Fruit fly (Drosophila melanogaster) whole organism, embryonic: ENCODE measurements around the gene CG8892.

ENCODE experiments used
- Abd-B ChIP-seq: fragments of 200-800 bp; sonication (Bioruptor generic); optimal IDR thresholded peaks from 2 replicates; lab custom pipeline; 2018; ENCODE audit warnings: missing biosample characterization, mild to moderate bottlenecking, missing genetic modification characterization, moderate library complexity
- Bdp1 ChIP-seq: fragments of 200-800 bp; sonication (Bioruptor generic); optimal IDR thresholded peaks from 3 replicates; lab custom pipeline; 2016; ENCODE audit warnings: missing biosample characterization, missing genetic modification characterization
- Bteb2 ChIP-seq: fragments of 200-800 bp; sonication (Bioruptor generic); optimal IDR thresholded peaks from 2 replicates; lab custom pipeline; 2016; ENCODE audit warnings: missing biosample characterization, missing genetic modification characterization
- CG10431 ChIP-seq: fragments of 200-800 bp; sonication (Bioruptor generic); optimal IDR thresholded peaks from 3 replicates; lab custom pipeline; 2018; ENCODE audit warnings: missing biosample characterization, mild to moderate bottlenecking, missing genetic modification characterization
- CG10979 ChIP-seq: fragments of 200-800 bp; sonication (Bioruptor generic); optimal IDR thresholded peaks from 2 replicates; lab custom pipeline; 2018; ENCODE audit warnings: missing biosample characterization, mild to moderate bottlenecking, missing genetic modification characterization, moderate library complexity
- CG11085 ChIP-seq: fragments of 200-800 bp; sonication (Bioruptor generic); IDR thresholded peaks from 2 replicates; pipeline ENCODE4 v1.3.6; 2022; ENCODE audit warnings: missing biosample characterization, missing genetic modification characterization
- CG12071 ChIP-seq: fragments of 200-800 bp; sonication (Bioruptor generic); optimal IDR thresholded peaks from 3 replicates; lab custom pipeline; 2018; ENCODE audit warnings: missing biosample characterization, mild to moderate bottlenecking, missing genetic modification characterization
- CG12104 ChIP-seq: fragments of 200-800 bp; sonication (Bioruptor generic); optimal IDR thresholded peaks from 3 replicates; lab custom pipeline; 2016; ENCODE audit warnings: missing biosample characterization, missing genetic modification characterization
- CG12744 ChIP-seq: fragments of 200-800 bp; sonication (Bioruptor generic); optimal IDR thresholded peaks from 2 replicates; lab custom pipeline; 2016; ENCODE audit warnings: missing biosample characterization, missing genetic modification characterization
- CG14050 ChIP-seq: fragments of 200-800 bp; sonication (Bioruptor generic); IDR thresholded peaks from 3 replicates; pipeline ENCODE4 v1.3.6; 2022; ENCODE audit warnings: missing biosample characterization, missing genetic modification characterization
- CG15696 ChIP-seq: fragments of 200-800 bp; sonication (Bioruptor generic); optimal IDR thresholded peaks from 2 replicates; lab custom pipeline; 2019; ENCODE audit warnings: missing biosample characterization, mild to moderate bottlenecking, missing genetic modification characterization, moderate library complexity
- CG16813 ChIP-seq: fragments of 200-800 bp; sonication (Bioruptor generic); IDR thresholded peaks from 3 replicates; pipeline ENCODE4 v1.3.6; 2022; ENCODE audit warnings: missing biosample characterization, missing genetic modification characterization; ENCODE audit not compliant: partially characterized antibody
- CG17829 ChIP-seq: fragments of 200-800 bp; optimal IDR thresholded peaks from 2 replicates; lab custom pipeline; 2019; ENCODE audit warnings: missing biosample characterization, mild to moderate bottlenecking, missing genetic modification characterization, moderate library complexity
- CG1792 ChIP-seq: fragments of 200-800 bp; sonication (Bioruptor generic); optimal IDR thresholded peaks from 2 replicates; lab custom pipeline; 2016; ENCODE audit warnings: missing biosample characterization, missing genetic modification characterization
- CG18011 ChIP-seq: fragments of 200-800 bp; sonication (Bioruptor generic); optimal IDR thresholded peaks from 2 replicates; lab custom pipeline; 2017; ENCODE audit warnings: missing biosample characterization, missing genetic modification characterization, mild to moderate bottlenecking, moderate library complexity, missing genotype
- CG18619 ChIP-seq: fragments of 200-800 bp; sonication (Bioruptor generic); optimal IDR thresholded peaks from 3 replicates; lab custom pipeline; 2017; ENCODE audit warnings: missing biosample characterization, mild to moderate bottlenecking, missing genetic modification characterization
- CG2712 ChIP-seq: fragments of 200-800 bp; optimal IDR thresholded peaks from 3 replicates; lab custom pipeline; 2019; ENCODE audit warnings: missing biosample characterization, mild to moderate bottlenecking, missing genetic modification characterization, moderate library complexity
- CG3163 ChIP-seq: fragments of 200-800 bp; sonication (Bioruptor generic); optimal IDR thresholded peaks from 3 replicates; lab custom pipeline; 2016; ENCODE audit warnings: missing biosample characterization, missing genetic modification characterization
- CG33557 ChIP-seq: fragments of 200-800 bp; sonication (Bioruptor generic); optimal IDR thresholded peaks from 2 replicates; lab custom pipeline; 2019; ENCODE audit warnings: missing biosample characterization, mild to moderate bottlenecking, missing genetic modification characterization, moderate library complexity
- CG4404 ChIP-seq: fragments of 200-800 bp; sonication (Bioruptor generic); IDR thresholded peaks from 2 replicates; pipeline ENCODE4 v1.3.6; 2022; ENCODE audit warnings: missing biosample characterization, missing genetic modification characterization
- CG6254 ChIP-seq: fragments of 200-800 bp; sonication (Bioruptor generic); optimal IDR thresholded peaks from 3 replicates; lab custom pipeline; 2017; ENCODE audit warnings: mild to moderate bottlenecking, missing biosample characterization, missing genetic modification reagents, missing genetic modification characterization
- CG6654 ChIP-seq: fragments of 200-800 bp; sonication (Bioruptor generic); optimal IDR thresholded peaks from 2 replicates; lab custom pipeline; 2017; ENCODE audit warnings: missing biosample characterization, mild to moderate bottlenecking, missing genetic modification characterization
- CG6813 ChIP-seq: fragments of 200-800 bp; sonication (Bioruptor generic); optimal IDR thresholded peaks from 2 replicates; lab custom pipeline; 2017; ENCODE audit warnings: missing biosample characterization, missing genetic modification characterization, mild to moderate bottlenecking, moderate library complexity, missing genetic modification reagents
- CG7786 ChIP-seq: fragments of 200-800 bp; sonication (Bioruptor generic); optimal IDR thresholded peaks from 2 replicates; lab custom pipeline; 2016; ENCODE audit warnings: missing biosample characterization, missing genetic modification characterization
- CG8281 ChIP-seq: fragments of 200-800 bp; sonication (Bioruptor generic); optimal IDR thresholded peaks from 2 replicates; lab custom pipeline; 2018; ENCODE audit warnings: missing biosample characterization, mild to moderate bottlenecking, missing genetic modification characterization, moderate library complexity
- CG8765 ChIP-seq: fragments of 200-800 bp; sonication (Bioruptor generic); IDR thresholded peaks from 2 replicates; pipeline ENCODE4 v1.3.6; 2022; ENCODE audit warnings: missing biosample characterization, missing genetic modification characterization
- CG8944 ChIP-seq: fragments of 200-800 bp; sonication (Bioruptor generic); optimal IDR thresholded peaks from 3 replicates; lab custom pipeline; 2016; ENCODE audit warnings: missing biosample characterization, missing genetic modification characterization
- CG9876 ChIP-seq: fragments of 200-800 bp; sonication (Bioruptor generic); optimal IDR thresholded peaks from 2 replicates; lab custom pipeline; 2016; ENCODE audit warnings: missing biosample characterization, missing genetic modification characterization
- Hsf ChIP-seq: fragments of 200-800 bp; sonication (Bioruptor generic); optimal IDR thresholded peaks from 3 replicates; lab custom pipeline; 2016; ENCODE audit warnings: missing biosample characterization, missing genetic modification characterization
- MESR4 ChIP-seq: fragments of 200-800 bp; sonication (Bioruptor generic); optimal IDR thresholded peaks from 2 replicates; lab custom pipeline; 2018; ENCODE audit warnings: missing biosample characterization, mild to moderate bottlenecking, missing genetic modification characterization, moderate library complexity
- Max ChIP-seq: fragments of 200-800 bp; sonication (Bioruptor generic); optimal IDR thresholded peaks from 2 replicates; lab custom pipeline; 2016; ENCODE audit warnings: missing biosample characterization, mild to moderate bottlenecking, missing genetic modification characterization
- Mrtf ChIP-seq: fragments of 200-800 bp; sonication (Bioruptor generic); IDR thresholded peaks from 3 replicates; pipeline ENCODE4 v1.3.6; 2022; ENCODE audit warnings: missing biosample characterization, missing genetic modification characterization
- Spps ChIP-seq: fragments of 200-800 bp; sonication (Bioruptor generic); optimal IDR thresholded peaks from 2 replicates; lab custom pipeline; 2018; ENCODE audit warnings: missing biosample characterization, mild to moderate bottlenecking, missing genetic modification characterization
- Usf ChIP-seq: fragments of 200-800 bp; sonication (Bioruptor generic); optimal IDR thresholded peaks from 2 replicates; lab custom pipeline; 2017; ENCODE audit warnings: missing genotype, missing biosample characterization, missing genetic modification characterization
- ab ChIP-seq: fragments of 200-800 bp; sonication (Bioruptor generic); optimal IDR thresholded peaks from 2 replicates; lab custom pipeline; 2016; ENCODE audit warnings: missing biosample characterization, missing genetic modification characterization
- danr ChIP-seq: fragments of 200-800 bp; sonication (Bioruptor generic); IDR thresholded peaks from 2 replicates; pipeline ENCODE4 v1.3.6; 2022; ENCODE audit warnings: missing biosample characterization, missing genetic modification characterization
- dpn ChIP-seq, 2 experiments: fragments of 200-800 bp; sonication (Bioruptor generic); optimal IDR thresholded peaks; 3 replicates each; lab custom pipeline; 2016; ENCODE audit warnings: missing biosample characterization in 2 of 2, missing genetic modification characterization in 2 of 2
- dysf ChIP-seq: fragments of 200-800 bp; sonication (Bioruptor generic); IDR thresholded peaks from 3 replicates; pipeline ENCODE4 v1.3.6; 2022; ENCODE audit warnings: missing biosample characterization, missing genetic modification characterization
- emc ChIP-seq: fragments of 200-800 bp; sonication (Bioruptor generic); optimal IDR thresholded peaks from 2 replicates; lab custom pipeline; 2016; ENCODE audit warnings: missing biosample characterization, missing genetic modification characterization
- her ChIP-seq: fragments of 200-800 bp; sonication (Bioruptor generic); optimal IDR thresholded peaks from 2 replicates; lab custom pipeline; 2016; ENCODE audit warnings: missing biosample characterization, missing genetic modification characterization
- mld ChIP-seq: fragments of 200-800 bp; sonication (Bioruptor generic); IDR thresholded peaks from 3 replicates; pipeline ENCODE4 v1.3.6; 2022; ENCODE audit warnings: missing biosample characterization, missing genetic modification characterization; ENCODE audit not compliant: partially characterized antibody
- peb ChIP-seq: fragments of 200-800 bp; sonication (Bioruptor generic); IDR thresholded peaks from 2 replicates; pipeline ENCODE4 v1.3.6; 2022; ENCODE audit warnings: missing biosample characterization, missing genetic modification characterization
- pita ChIP-seq: fragments of 200-800 bp; sonication (Bioruptor generic); optimal IDR thresholded peaks from 2 replicates; lab custom pipeline; 2017; ENCODE audit warnings: missing biosample characterization, mild to moderate bottlenecking, missing genetic modification characterization
- pum ChIP-seq: fragments of 200-800 bp; sonication (Bioruptor generic); optimal IDR thresholded peaks from 2 replicates; lab custom pipeline; 2016; ENCODE audit warnings: missing biosample characterization, missing genetic modification characterization
- shn ChIP-seq: fragments of 200-800 bp; sonication (Bioruptor generic); optimal IDR thresholded peaks from 3 replicates; lab custom pipeline; 2016; ENCODE audit warnings: missing biosample characterization, missing genetic modification characterization
- slou ChIP-seq: fragments of 200-800 bp; sonication (Bioruptor generic); optimal IDR thresholded peaks from 3 replicates; lab custom pipeline; 2016; ENCODE audit warnings: missing biosample characterization, missing genetic modification characterization
- sr ChIP-seq: fragments of 200-800 bp; sonication (Bioruptor generic); IDR thresholded peaks from 3 replicates; pipeline ENCODE4 v1.3.6; 2022; ENCODE audit warnings: missing biosample characterization, missing genetic modification characterization
- tap ChIP-seq: fragments of 200-800 bp; optimal IDR thresholded peaks from 3 replicates; lab custom pipeline; 2019; ENCODE audit warnings: missing biosample characterization, mild to moderate bottlenecking, missing genetic modification characterization, moderate library complexity
- tgo ChIP-seq: fragments of 200-800 bp; sonication (Bioruptor generic); IDR thresholded peaks from 3 replicates; pipeline ENCODE4 v1.3.6; 2022; ENCODE audit warnings: missing biosample characterization, missing genetic modification characterization
- unpg ChIP-seq: fragments of 200-800 bp; sonication (Bioruptor generic); optimal IDR thresholded peaks from 3 replicates; lab custom pipeline; 2018; ENCODE audit warnings: missing biosample characterization, mild to moderate bottlenecking, missing genetic modification characterization, moderate library complexity

The CG8892 gene

dm6 chr2L:4999389-5000032 is 18.1 kb upstream of the CG8892 start (continued):
- TF ChIP-seq CG12744 (GFP tag; lab: Kevin White, UChicago) (no peak), CG14050 (GFP tag; lab: Robert Waterston, UW) (0 out of 3 replicates have a peak, but pooled peaks have one; percentile 22), dpn (GFP tag; optimal IDR thresholded peaks at IDR 0.05; lab: Kevin White, UChicago) (peak; percentile 67 to 75), CG8765 (peak; percentile 51; the same call in 1 of the 2 replicates), slou (GFP tag; lab: Kevin White, UChicago) (peak; percentile 27), CG16813 (GFP tag; lab: Robert Waterston, UW) (no peak), dysf (peak; percentile 83), CG6654 (peak; percentile 61), Bteb2 (GFP tag; lab: Kevin White, UChicago) (peak; percentile 54), CG12104 (peak; percentile 39), CG2712 (tag; lab: Kevin White, UChicago) (peak; percentile 72), CG10979 (tag; lab: Kevin White, UChicago) (peak; percentile 61), emc (GFP tag; lab: Kevin White, UChicago) (peak; percentile 39), CG10431 (GFP tag; lab: Kevin White, UChicago) (peak; percentile 17), CG4404 (GFP tag; lab: Robert Waterston, UW) (peak; percentile 78), CG8281 (tag; lab: Kevin White, UChicago) (peak; percentile 33), CG33557 (peak; percentile 13), peb (GFP tag; lab: Robert Waterston, UW) (no peak), Hsf (peak; percentile 68), CG6254 (GFP tag; lab: Kevin White, UChicago) (peak; percentile 34), shn (GFP tag; lab: Kevin White, UChicago) (peak; percentile 47), CG12071 (GFP tag; lab: Kevin White, UChicago) (peak; percentile 70), danr (0 out of 2 replicates have a peak, but pooled peaks have one; percentile 30), CG9876 (GFP tag; lab: Kevin White, UChicago) (peak; percentile 18), pum (GFP tag; lab: Kevin White, UChicago) (peak; percentile 43), Usf (GFP tag; lab: Kevin White, UChicago) (peak; percentile 46), CG1792 (peak; percentile 37), CG7786 (GFP tag; lab: Kevin White, UChicago) (peak; percentile 58), Spps (no peak), CG8944 (GFP tag; lab: Kevin White, UChicago) (peak; percentile 43), CG18011 (GFP tag; lab: Kevin White, UChicago) (no peak), her (peak; percentile 29), tap (tag; lab: Kevin White, UChicago) (peak; percentile 69), CG6813 (peak; percentile 53), Max (peak; percentile 2), mld (GFP tag; lab: Robert Waterston, UW) (no peak), Bdp1 (GFP tag; lab: Kevin White, UChicago) (peak; percentile 47), CG11085 (GFP tag; lab: Robert Waterston, UW) (no peak), CG3163 (GFP tag; lab: Kevin White, UChicago) (no peak), sr (GFP tag; lab: Robert Waterston, UW) (peak; percentile 22; the same call in 1 of the 3 replicates), MESR4 (GFP tag; lab: Kevin White, UChicago) (no peak), tgo (GFP tag; lab: Robert Waterston, UW) (peak; percentile 73), CG17829 (tag; lab: Kevin White, UChicago) (peak; percentile 30), Mrtf (GFP tag; lab: Robert Waterston, UW) (peak; percentile 77; the same call in 2 of the 3 replicates), ab (GFP tag; lab: Kevin White, UChicago) (no peak), Abd-B (no peak), CG18619 (GFP tag; lab: Kevin White, UChicago) (peak; percentile 48), pita (GFP tag; lab: Kevin White, UChicago) (no peak), unpg (GFP tag; lab: Kevin White, UChicago) (peak; percentile 73), CG15696 (tag; lab: Kevin White, UChicago) (peak; percentile 76)
